Fruit fly (Drosophila melanogaster) whole organism, adult: ENCODE measurements around the gene Bin1.

Experiments used
- CG11617 ChIP-seq: fragments of 200-800 bp; sonication (Bioruptor generic); optimal IDR thresholded peaks from 2 replicates; lab custom pipeline; 2017; ENCODE audit warnings: mild to moderate bottlenecking, missing biosample characterization, missing genetic modification reagents, missing genetic modification characterization
- CG12768 ChIP-seq: fragments of 200-800 bp; sonication (Bioruptor generic); optimal IDR thresholded peaks from 2 replicates; lab custom pipeline; 2017; ENCODE audit warnings: missing biosample characterization, missing genetic modification characterization, mild to moderate bottlenecking, moderate library complexity, missing genetic modification reagents
- CG1620 ChIP-seq: fragments of 200-800 bp; sonication (Bioruptor generic); optimal IDR thresholded peaks from 2 replicates; lab custom pipeline; 2016; ENCODE audit warnings: missing biosample characterization, missing genetic modification characterization
- CG33017 ChIP-seq: fragments of 200-800 bp; sonication (Bioruptor generic); optimal IDR thresholded peaks from 2 replicates; lab custom pipeline; 2018; ENCODE audit warnings: missing biosample characterization, mild to moderate bottlenecking, missing genetic modification characterization, moderate library complexity
- CG5204 ChIP-seq: fragments of 200-800 bp; sonication (Bioruptor generic); optimal IDR thresholded peaks from 2 replicates; lab custom pipeline; 2016; ENCODE audit warnings: missing biosample characterization, missing genetic modification characterization
- Clk ChIP-seq: fragments of 200-800 bp; sonication (Bioruptor generic); optimal IDR thresholded peaks from 2 replicates; lab custom pipeline; 2017; ENCODE audit warnings: missing biosample characterization, missing genetic modification characterization
- Hr96 ChIP-seq: fragments of 200-800 bp; sonication (Bioruptor generic); optimal IDR thresholded peaks from 2 replicates; lab custom pipeline; 2016; ENCODE audit warnings: missing biosample characterization, missing genetic modification characterization
- Mnt ChIP-seq: fragments of 200-800 bp; sonication (Bioruptor generic); optimal IDR thresholded peaks from 2 replicates; lab custom pipeline; 2016; ENCODE audit warnings: missing biosample characterization, mild to moderate bottlenecking, missing genetic modification characterization
- cnc ChIP-seq, 2 experiments: fragments of >200 bp; optimal IDR thresholded peaks; 2 replicates each; lab custom pipeline; 2017
- kay ChIP-seq: fragments of 200-800 bp; sonication (Bioruptor generic); peaks from one replicate; lab custom pipeline; 2016; ENCODE audit warnings: missing biosample characterization, missing genetic modification characterization, borderline replicate concordance
- tj ChIP-seq: fragments of 200-800 bp; sonication (Bioruptor generic); optimal IDR thresholded peaks from 3 replicates; lab custom pipeline; 2017; ENCODE audit warnings: missing biosample characterization, mild to moderate bottlenecking, missing genetic modification characterization, moderate library complexity
- toe ChIP-seq: fragments of 200-800 bp; sonication (Bioruptor generic); optimal IDR thresholded peaks from 2 replicates; lab custom pipeline; 2016; ENCODE audit warnings: missing biosample characterization, missing genetic modification characterization

dm6 chr3R:16203025-16203421, 13.7 kb upstream of the Bin1 start, which contains the start of the genes CG6126 and CG31287:
- no peak for TF ChIP-seq CG11617 (GFP tag; lab: Kevin White, UChicago)
- no peak for TF ChIP-seq CG12768
- no peak for TF ChIP-seq CG33017 (tag; lab: Kevin White, UChicago)
- TF ChIP-seq CG5204, result no peak
- TF ChIP-seq cnc (optimal IDR thresholded peaks at IDR 0.05; lab: Kevin White, UChicago), result no peak
- no peak for TF ChIP-seq Clk (GFP tag; lab: Kevin White, UChicago)
- no peak for TF ChIP-seq Hr96
- no peak for TF ChIP-seq toe
- TF ChIP-seq kay, result no peak
- TF ChIP-seq Mnt (GFP tag; lab: Kevin White, UChicago), result peak; percentile 56
- no peak for TF ChIP-seq CG1620 (GFP tag; lab: Kevin White, UChicago)
- no peak for TF ChIP-seq tj
